Fruit fly (Drosophila melanogaster) whole organism: ENCODE results near the gene dpr19.

Source experiments
- CG8478 ChIP-seq: fragments of >200 bp; optimal IDR thresholded peaks from 2 replicates; lab custom pipeline; 2018; ENCODE audit warnings: inconsistent platforms
- Dll ChIP-seq: fragments of >200 bp; optimal IDR thresholded peaks from 2 replicates; lab custom pipeline; 2017
- EcR ChIP-seq, 2 experiments: fragments of >200 bp; optimal IDR thresholded peaks; 2 replicates each; lab custom pipeline; 2017; ENCODE audit warnings: missing biosample characterization in 2 of 2, missing genetic modification characterization in 2 of 2, missing genetic modification reagents in 2 of 2
- pan ChIP-seq: fragments of >200 bp; optimal IDR thresholded peaks from 2 replicates; lab custom pipeline; 2017
- psq ChIP-seq: fragments of >200 bp; optimal IDR thresholded peaks from 2 replicates; lab custom pipeline; 2017
- usp ChIP-seq: fragments of >200 bp; optimal IDR thresholded peaks from 2 replicates; lab custom pipeline; 2017; ENCODE audit warnings: missing biosample characterization, missing genetic modification characterization, mixed read lengths

dpr19 gene

DNA sequence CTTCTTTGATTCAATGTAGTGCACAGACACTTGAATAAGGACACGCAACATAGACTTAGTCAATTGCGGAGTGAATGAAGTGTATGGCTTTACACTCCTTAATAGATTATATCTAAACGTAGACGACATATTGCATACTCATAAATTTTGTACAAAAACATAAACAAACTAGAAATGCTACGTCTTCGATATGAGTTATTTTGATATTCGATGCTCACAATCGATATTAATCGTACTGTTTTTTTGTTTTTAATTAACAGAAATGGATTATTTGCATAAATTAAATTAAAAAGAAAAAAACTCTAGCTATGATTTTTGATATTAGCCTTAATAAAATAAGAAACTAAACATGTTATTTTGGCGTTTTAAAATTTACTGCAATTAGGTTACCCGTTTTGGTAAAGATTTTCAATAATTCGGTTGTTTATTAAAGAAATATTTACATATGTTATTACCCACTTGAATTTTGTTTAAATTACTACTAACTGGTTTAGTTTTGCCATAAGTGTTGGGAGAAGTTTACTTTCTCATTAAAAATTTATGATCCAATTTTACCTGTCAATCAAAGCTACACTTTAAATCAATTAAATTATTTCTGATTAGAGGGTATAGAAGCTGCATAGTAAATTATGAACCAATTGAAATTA, 29.2 kb downstream of the dpr19 start, which contains the start of the genes CG17768, LSm-4 and Ir31a:
Gene CG17768, minus strand, starts transcription at position 196 of the 647 bp plus-strand sequence.
Gene LSm-4, minus strand, starts transcription at position 196 of the 647 bp plus-strand sequence.
Gene Ir31a, plus strand, starts transcription at position 558 of the 647 bp plus-strand sequence.
- TF ChIP-seq usp (GFP tag; lab: Kevin White, UChicago) (no peak), EcR (GFP tag; optimal IDR thresholded peaks at IDR 0.05; lab: Kevin White, UChicago) (no peak), Dll (lab: Kevin White, UChicago) (no peak), pan (no peak), psq (lab: Kevin White, UChicago) (no peak), CG8478 (lab: Kevin White, UChicago) (no peak)

DNA sequence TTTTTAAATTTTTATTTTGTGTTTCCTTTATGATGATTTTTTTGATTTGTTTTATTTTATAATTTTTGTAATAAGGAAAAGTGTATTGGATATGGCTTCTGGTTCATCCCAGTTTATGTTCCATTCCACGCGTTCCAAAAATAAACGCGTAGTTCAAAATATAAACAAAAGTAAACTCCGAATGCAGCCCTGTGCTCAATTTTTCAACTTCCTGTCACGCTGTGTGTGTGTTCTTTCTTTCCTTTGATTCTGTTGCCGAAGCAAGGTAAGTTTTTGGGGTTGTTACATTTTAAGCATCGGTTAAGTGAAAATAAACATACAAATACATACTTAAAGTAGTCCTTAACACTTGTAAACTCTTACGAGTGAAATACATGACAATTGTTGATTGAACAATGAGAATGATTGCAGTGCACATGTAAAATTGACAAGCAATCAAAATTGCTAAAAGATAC, 32.2 kb downstream of the dpr19 start, which contains the start of the genes Ip259 and RpS27A:
Gene Ip259, plus strand, starts transcription at position 231 of the 455 bp plus-strand sequence.
Gene RpS27A, plus strand, starts transcription at position 231 of the 455 bp plus-strand sequence.
- TF ChIP-seq EcR (GFP tag; optimal IDR thresholded peaks at IDR 0.05; lab: Kevin White, UChicago) (no peak), psq (lab: Kevin White, UChicago) (no peak), usp (GFP tag; lab: Kevin White, UChicago) (no peak), CG8478 (lab: Kevin White, UChicago) (no peak), pan (no peak), Dll (lab: Kevin White, UChicago) (no peak)

DNA sequence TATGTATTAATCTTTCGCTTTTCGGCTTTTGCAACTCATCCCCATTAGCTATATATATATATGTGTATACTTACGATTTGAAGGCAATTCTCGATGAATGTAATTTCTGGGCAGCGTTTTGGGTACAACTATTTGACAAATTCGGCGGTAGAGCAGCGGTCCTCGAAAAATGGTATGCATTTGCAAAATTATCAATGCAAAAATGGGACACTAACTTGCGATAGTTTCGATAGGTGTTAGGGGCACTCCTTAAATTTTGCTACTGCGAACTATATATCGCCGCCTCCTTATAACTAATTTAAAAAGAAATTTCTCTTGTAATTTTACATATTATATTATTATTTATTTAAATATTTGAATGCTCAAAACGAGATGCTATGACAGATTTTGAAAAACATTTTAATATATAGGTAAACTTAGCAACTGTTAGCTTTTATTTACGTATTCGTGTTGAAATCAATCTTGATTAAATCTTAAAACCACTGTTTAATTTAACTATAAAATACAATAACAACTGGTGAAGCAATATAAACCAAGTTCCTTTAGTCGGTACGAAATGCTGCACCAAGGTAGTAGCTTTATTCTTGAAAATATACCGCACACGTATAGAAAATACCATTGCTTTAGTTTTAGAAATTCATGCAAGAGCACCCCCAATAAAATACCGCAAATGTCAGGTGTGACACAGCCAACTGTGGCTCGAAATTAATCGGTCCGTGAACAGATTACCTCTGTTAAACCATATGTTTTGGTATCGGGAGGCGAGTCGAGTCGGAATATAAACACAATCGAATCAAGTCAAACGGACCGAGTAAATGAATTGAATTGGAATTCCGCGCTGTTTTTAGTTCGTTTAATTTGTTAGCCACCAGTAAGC, 37.5 kb downstream of the dpr19 start, which contains the start of the genes CG5355 and Klp31E:
Gene CG5355, minus strand, starts transcription at position 213 of the 877 bp plus-strand sequence.
Gene Klp31E, plus strand, starts transcription at position 767 of the 877 bp plus-strand sequence.
- TF ChIP-seq EcR (GFP tag; optimal IDR thresholded peaks at IDR 0.05; lab: Kevin White, UChicago): no peak
- TF ChIP-seq usp (GFP tag; lab: Kevin White, UChicago): no peak
- TF ChIP-seq psq (lab: Kevin White, UChicago): no peak
- no peak for TF ChIP-seq Dll (lab: Kevin White, UChicago)
- TF ChIP-seq CG8478 (lab: Kevin White, UChicago): no peak
- no peak for TF ChIP-seq pan

DNA sequence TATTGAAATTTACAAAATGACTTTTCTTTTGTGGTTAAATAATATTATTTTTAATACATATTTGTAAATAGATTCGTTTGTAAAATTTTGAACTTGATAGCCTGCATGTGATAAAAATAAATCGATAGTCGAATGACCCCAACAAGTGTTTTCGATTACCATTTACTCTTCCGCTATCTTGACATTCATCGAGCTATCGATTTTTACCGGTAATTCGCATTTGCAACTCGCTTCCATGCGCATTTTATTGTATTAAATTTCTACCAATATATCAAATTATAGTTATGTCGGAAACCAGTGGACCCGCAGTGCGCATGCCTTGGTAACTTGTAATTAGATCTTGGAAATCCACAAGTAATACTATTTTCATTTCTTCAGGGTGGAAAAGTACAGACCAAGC, 43.0 kb downstream of the dpr19 start, which contains the start of gene RfC3:
Gene RfC3, plus strand, starts transcription at position 210 of the 400 bp plus-strand sequence.
- TF ChIP-seq Dll (lab: Kevin White, UChicago) (no peak), pan (no peak), EcR (GFP tag; optimal IDR thresholded peaks at IDR 0.05; lab: Kevin White, UChicago) (no peak), psq (lab: Kevin White, UChicago) (no peak), CG8478 (lab: Kevin White, UChicago) (no peak), usp (GFP tag; lab: Kevin White, UChicago) (no peak)

DNA sequence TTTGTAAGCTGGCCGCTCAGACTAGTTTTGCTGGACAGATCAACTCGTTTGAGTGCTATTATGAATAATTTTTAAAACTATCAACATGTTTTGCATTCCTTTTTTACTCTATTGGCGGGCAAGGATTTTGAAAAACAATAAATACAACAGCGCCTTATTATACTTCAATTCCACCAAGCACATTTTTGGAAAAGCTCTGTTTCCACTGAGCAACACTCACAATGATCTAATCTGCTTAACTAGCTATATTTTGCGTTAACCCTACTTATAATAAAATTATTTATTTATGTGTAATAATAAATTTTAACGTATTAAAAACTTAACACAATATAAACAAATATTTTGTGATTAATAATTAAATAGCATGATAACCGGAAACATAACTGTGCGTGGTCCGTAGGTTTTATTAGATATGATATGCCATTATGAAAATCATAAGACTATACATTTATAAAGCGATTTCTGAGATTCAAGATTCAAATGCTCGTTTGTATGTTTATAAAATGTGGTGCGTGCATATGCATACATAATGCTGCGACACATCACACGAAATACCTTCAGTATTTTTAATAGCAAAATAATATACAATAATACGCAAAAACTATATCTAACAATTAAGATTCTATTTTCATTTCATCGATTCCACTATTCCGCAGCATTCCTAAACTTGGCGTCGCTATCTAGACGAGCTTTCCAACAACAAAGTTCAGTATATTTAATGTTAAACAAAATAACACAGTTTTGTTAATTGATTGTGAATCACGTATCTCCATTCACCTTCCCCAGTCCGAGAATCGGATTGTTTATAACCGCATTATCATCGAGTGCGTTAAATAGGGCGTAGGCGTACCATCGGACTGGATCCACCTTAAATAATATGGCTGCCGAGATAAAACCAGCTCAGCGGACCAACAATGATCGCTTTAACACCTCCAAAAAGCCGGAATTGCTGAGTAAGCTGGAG, 47.0 kb downstream of the dpr19 start, which contains the start of the genes pie and Wdfy2:
Gene pie, minus strand, starts transcription at position 138 of the 964 bp plus-strand sequence.
Gene Wdfy2, plus strand, starts transcription at position 649 of the 964 bp plus-strand sequence.
- TF ChIP-seq CG8478 (lab: Kevin White, UChicago) (no peak), pan (no peak), Dll (lab: Kevin White, UChicago) (no peak), EcR (GFP tag; optimal IDR thresholded peaks at IDR 0.05; lab: Kevin White, UChicago) (no peak), usp (GFP tag; lab: Kevin White, UChicago) (no peak), psq (lab: Kevin White, UChicago) (no peak)

DNA sequence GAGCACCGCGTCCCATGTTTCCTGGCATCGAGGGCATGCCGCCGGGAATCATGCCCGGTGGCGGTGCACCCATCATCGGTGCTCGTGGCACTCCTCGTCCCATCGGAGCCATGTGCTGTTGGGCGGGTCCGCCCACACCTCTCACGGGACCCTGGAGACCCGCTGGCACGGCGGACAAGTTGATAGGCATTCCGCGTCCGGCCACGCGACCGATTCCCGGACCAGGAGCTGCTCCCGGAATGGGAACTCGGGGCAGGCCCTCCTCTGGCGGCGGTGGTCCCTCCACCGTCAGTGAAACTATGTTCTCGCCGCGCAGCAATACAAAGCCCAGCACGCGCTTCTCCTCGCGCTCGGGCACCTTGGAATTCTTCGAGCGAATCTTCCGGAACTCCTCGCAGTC, 49.6 kb downstream of the dpr19 start:
- no peak for TF ChIP-seq Dll (lab: Kevin White, UChicago)
- TF ChIP-seq CG8478 (lab: Kevin White, UChicago): no peak
- no peak for TF ChIP-seq pan
- no peak for TF ChIP-seq usp (GFP tag; lab: Kevin White, UChicago)
- TF ChIP-seq EcR (GFP tag; optimal IDR thresholded peaks at IDR 0.05; lab: Kevin White, UChicago): no peak
- no peak for TF ChIP-seq psq (lab: Kevin White, UChicago)

DNA sequence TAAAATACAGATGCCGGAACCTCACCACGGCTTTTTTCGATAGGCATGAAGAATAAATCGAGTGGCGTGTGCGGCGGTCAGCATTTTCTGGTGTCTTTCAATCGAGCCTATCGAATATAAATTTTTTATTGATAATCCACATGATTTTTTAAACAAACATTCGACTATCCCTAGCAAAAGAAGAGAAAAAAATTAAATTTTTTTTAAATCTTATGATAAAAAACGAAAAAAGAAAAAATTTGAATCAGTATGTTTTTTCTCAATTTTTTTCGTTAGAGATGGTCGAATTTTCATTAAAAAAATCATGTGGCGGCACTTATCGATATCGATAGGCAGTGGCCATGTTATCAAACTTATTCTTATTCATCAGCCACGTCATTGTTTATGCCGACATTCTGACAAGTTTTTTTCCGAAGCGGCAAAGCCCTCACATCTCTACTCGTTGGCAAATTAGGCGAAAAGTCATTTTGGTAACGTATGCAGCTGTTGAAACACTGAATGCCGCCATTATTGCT, 50.6 kb downstream of the dpr19 start, which contains the start of the genes SmB and KdelR:
Gene SmB, minus strand, starts transcription at position 94 of the 515 bp plus-strand sequence.
Gene KdelR, plus strand, starts transcription at position 354 of the 515 bp plus-strand sequence.
- TF ChIP-seq EcR (GFP tag; optimal IDR thresholded peaks at IDR 0.05; lab: Kevin White, UChicago): no peak
- no peak for TF ChIP-seq psq (lab: Kevin White, UChicago)
- no peak for TF ChIP-seq pan
- no peak for TF ChIP-seq Dll (lab: Kevin White, UChicago)
- TF ChIP-seq usp (GFP tag; lab: Kevin White, UChicago): no peak
- TF ChIP-seq CG8478 (lab: Kevin White, UChicago): no peak

DNA sequence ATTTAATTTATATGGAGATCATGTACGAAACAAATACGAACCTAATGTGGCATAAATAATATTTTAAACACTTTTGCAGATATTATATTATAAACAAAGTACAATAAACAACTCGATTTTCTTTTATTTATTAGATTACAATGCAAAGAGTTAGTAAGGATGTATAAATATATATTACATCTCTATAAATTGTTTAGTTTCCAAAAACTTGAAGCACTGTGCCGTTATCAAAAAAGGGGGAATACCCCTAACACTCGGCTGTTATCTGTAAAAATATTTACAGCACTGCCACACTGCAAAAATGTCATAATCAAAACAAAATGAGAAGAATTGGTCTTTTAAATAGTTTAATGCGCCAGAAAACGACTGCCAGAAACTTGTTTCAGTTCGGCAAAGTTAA, 52.6 kb downstream of the dpr19 start, which contains the start of gene CG5188:
Gene CG5188, plus strand, starts transcription at position 302 of the 400 bp plus-strand sequence.
- TF ChIP-seq Dll (lab: Kevin White, UChicago) (no peak), usp (GFP tag; lab: Kevin White, UChicago) (no peak), CG8478 (lab: Kevin White, UChicago) (no peak), psq (lab: Kevin White, UChicago) (no peak), EcR (GFP tag; optimal IDR thresholded peaks at IDR 0.05; lab: Kevin White, UChicago) (no peak), pan (no peak)
